Worm (Caenorhabditis elegans): ENCODE data around the gene coel-1.

The coel-1 gene

ce11 chrX:4216894-4217293 lies 48.6 kb upstream of the coel-1 start, which contains the start of the genes F20B6.10 and hpk-1 (continued):
- no peak for TF ChIP-seq mcd-1 (GFP tag; IDR thresholded peaks at IDR 0.05)
- no peak for TF ChIP-seq unc-130 (GFP tag; optimal IDR thresholded peaks at IDR 0.05)
- TF ChIP-seq dpff-1 (tag; optimal IDR thresholded peaks at IDR 0.05): no peak
- TF ChIP-seq sdz-38 (tag; optimal IDR thresholded peaks at IDR 0.05): no peak
- no peak for TF ChIP-seq ama-1 (optimal IDR thresholded peaks at IDR 0.05)
- TF ChIP-seq ama-1 (GFP tag; optimal IDR thresholded peaks at IDR 0.05): no peak
- no peak for TF ChIP-seq attf-5 (GFP tag; optimal IDR thresholded peaks at IDR 0.05)
- no peak for TF ChIP-seq egl-18 (GFP tag; IDR thresholded peaks at IDR 0.05)
- no peak for TF ChIP-seq ztf-26 (tag; optimal IDR thresholded peaks at IDR 0.05)

- TF ChIP-seq T07F8.4 (tag; optimal IDR thresholded peaks at IDR 0.05) (no peak), gei-17 (GFP tag; optimal IDR thresholded peaks at IDR 0.05) (no peak), tlf-1 (GFP tag; optimal IDR thresholded peaks at IDR 0.05) (no peak), mcd-1 (GFP tag; IDR thresholded peaks at IDR 0.05) (0 out of 2 replicates have a peak, but pooled peaks have one; percentile 34), snpc-1.3 (tag; optimal IDR thresholded peaks at IDR 0.05; ENCODE audit: insufficient read depth) (no peak), akir-1 (GFP tag; optimal IDR thresholded peaks at IDR 0.05) (no peak), C17E4.6 (GFP tag; IDR thresholded peaks at IDR 0.05) (no peak), xnd-1 (tag; optimal IDR thresholded peaks at IDR 0.05) (no peak), F22D6.2 (tag; optimal IDR thresholded peaks at IDR 0.05) (no peak), lag-1 (GFP tag; IDR thresholded peaks at IDR 0.05) (no peak), F49E8.2 (tag; optimal IDR thresholded peaks at IDR 0.05; ENCODE audit: insufficient read depth) (no peak), let-526 (GFP tag; IDR thresholded peaks at IDR 0.05) (no peak), fkh-3 (tag; optimal IDR thresholded peaks at IDR 0.05) (no peak), somi-1 (GFP tag; optimal IDR thresholded peaks at IDR 0.05) (no peak), F37B4.10 (GFP tag; IDR thresholded peaks at IDR 0.05) (no peak), rpc-1 (optimal IDR thresholded peaks at IDR 0.05) (no peak), rpc-1 (tag; optimal IDR thresholded peaks at IDR 0.05) (no peak), nhr-80 (tag; optimal IDR thresholded peaks at IDR 0.05) (no peak), ceh-27 (GFP tag; optimal IDR thresholded peaks at IDR 0.05) (no peak), hmg-20 (GFP tag; IDR thresholded peaks at IDR 0.05) (no peak), zfh-2 (GFP tag; conservative IDR thresholded peaks at IDR 0.05) (peak; percentile 91), nhr-90 (tag; optimal IDR thresholded peaks at IDR 0.05) (no peak), pbrm-1 (GFP tag; IDR thresholded peaks at IDR 0.05) (no peak), ekl-4 (GFP tag; IDR thresholded peaks at IDR 0.05) (no peak), mes-4 (tag; optimal IDR thresholded peaks at IDR 0.05) (no peak), let-607 (tag; optimal IDR thresholded peaks at IDR 0.05) (no peak), nfyb-1 (GFP tag; IDR thresholded peaks at IDR 0.05) (0 out of 2 replicates have a peak, but pooled peaks have one; percentile 43), ztf-18 (tag; optimal IDR thresholded peaks at IDR 0.05) (no peak), nhr-179 (tag; optimal IDR thresholded peaks at IDR 0.05) (no peak), Y56A3A.18 (GFP tag; IDR thresholded peaks at IDR 0.05) (no peak), B0035.1 (tag; optimal IDR thresholded peaks at IDR 0.05) (no peak), rec-8 (tag; optimal IDR thresholded peaks at IDR 0.05) (no peak), chd-7 (tag; optimal IDR thresholded peaks at IDR 0.05) (peak; percentile 36), dpff-1 (tag; optimal IDR thresholded peaks at IDR 0.05) (no peak), zim-3 (tag; optimal IDR thresholded peaks at IDR 0.05) (no peak), F52B5.7 (tag; optimal IDR thresholded peaks at IDR 0.05) (no peak), ceh-91 (GFP tag; IDR thresholded peaks at IDR 0.05) (no peak), B0336.3 (GFP tag; IDR thresholded peaks at IDR 0.05) (no peak), ztf-6 (GFP tag; IDR thresholded peaks at IDR 0.05) (no peak), madf-8 (GFP tag; conservative IDR thresholded peaks at IDR 0.05) (no peak), mxl-1 (tag; optimal IDR thresholded peaks at IDR 0.05) (no peak), C06A6.2 (GFP tag; conservative IDR thresholded peaks at IDR 0.05) (no peak)
These were observed 47.3 kb upstream of the coel-1 start, which contains the start of gene W01H2.2 for ce11 chrX:4218174-4218573. W01H2.2 (minus strand) TSS chrX:4218458.

Measured in whole organism, young adult.